Fruit fly (Drosophila melanogaster) whole organism, embryonic: ENCODE measurements around the gene CG32985.
A peak's percentile ranks its signal among the peaks of the same experiment; 100 is the strongest.

Experiments
- Abd-B ChIP-seq: fragments of 200-800 bp; sonication (Bioruptor generic); optimal IDR thresholded peaks from 2 replicates; lab custom pipeline; 2018; ENCODE audit warnings: missing biosample characterization, mild to moderate bottlenecking, missing genetic modification characterization, moderate library complexity
- Atf3 ChIP-seq: fragments of 200-800 bp; sonication (Bioruptor generic); optimal IDR thresholded peaks from 3 replicates; lab custom pipeline; 2016; ENCODE audit warnings: missing biosample characterization, missing genetic modification characterization
- BEAF-32 ChIP-seq: fragments of 200-800 bp; sonication (Bioruptor generic); optimal IDR thresholded peaks from 3 replicates; lab custom pipeline; 2017; ENCODE audit warnings: missing biosample characterization, missing genetic modification characterization, mild to moderate bottlenecking, moderate library complexity, missing genetic modification reagents
- CG10209 ChIP-seq: fragments of 200-800 bp; sonication (Bioruptor generic); optimal IDR thresholded peaks from 3 replicates; lab custom pipeline; 2017; ENCODE audit warnings: missing biosample characterization, mild to moderate bottlenecking, missing genetic modification characterization, missing genetic modification reagents
- CG12659 ChIP-seq: fragments of 200-800 bp; sonication (Bioruptor generic); optimal IDR thresholded peaks from 3 replicates; lab custom pipeline; 2017; ENCODE audit warnings: mild to moderate bottlenecking, missing biosample characterization, missing genetic modification reagents, missing genetic modification characterization
- CG13894 ChIP-seq: fragments of 200-800 bp; sonication (Bioruptor generic); optimal IDR thresholded peaks from 3 replicates; lab custom pipeline; 2018; ENCODE audit warnings: missing biosample characterization, mild to moderate bottlenecking, missing genetic modification characterization, moderate library complexity
- CG14860 ChIP-seq: fragments of 200-800 bp; sonication (Bioruptor generic); IDR thresholded peaks from 3 replicates; pipeline ENCODE4 v1.3.6; 2022; ENCODE audit warnings: missing biosample characterization, missing genetic modification characterization; ENCODE audit not compliant: partially characterized antibody
- CG3407 ChIP-seq: fragments of 200-800 bp; sonication (Bioruptor generic); optimal IDR thresholded peaks from 2 replicates; lab custom pipeline; 2018; ENCODE audit warnings: missing biosample characterization, mild to moderate bottlenecking, missing genetic modification characterization
- CG34376 ChIP-seq: fragments of 200-800 bp; sonication (Bioruptor generic); optimal IDR thresholded peaks from 2 replicates; lab custom pipeline; 2018; ENCODE audit warnings: missing biosample characterization, mild to moderate bottlenecking, missing genetic modification characterization
- CG4707 ChIP-seq: fragments of 200-800 bp; sonication (Bioruptor generic); optimal IDR thresholded peaks from 2 replicates; lab custom pipeline; 2018; ENCODE audit warnings: missing biosample characterization, mild to moderate bottlenecking, missing genetic modification characterization, moderate library complexity
- CG6272 ChIP-seq: fragments of 200-800 bp; sonication (Bioruptor generic); IDR thresholded peaks from 2 replicates; pipeline ENCODE4 v1.3.6; 2022; ENCODE audit warnings: missing biosample characterization, missing genetic modification characterization
- CG6654 ChIP-seq: fragments of 200-800 bp; sonication (Bioruptor generic); optimal IDR thresholded peaks from 2 replicates; lab custom pipeline; 2017; ENCODE audit warnings: missing biosample characterization, mild to moderate bottlenecking, missing genetic modification characterization
- CG6689 ChIP-seq: fragments of 200-800 bp; sonication (Bioruptor generic); IDR thresholded peaks from 2 replicates; pipeline ENCODE4 v1.3.6; 2022; ENCODE audit warnings: missing biosample characterization, missing genetic modification characterization
- CG7745 ChIP-seq: fragments of 200-800 bp; sonication (Bioruptor generic); optimal IDR thresholded peaks from 2 replicates; lab custom pipeline; 2018; ENCODE audit warnings: missing biosample characterization, mild to moderate bottlenecking, missing genetic modification characterization, moderate library complexity
- CG8290 ChIP-seq, 3 experiments: fragments of 200-800 bp; sonication (Bioruptor generic); optimal IDR thresholded peaks; 2 replicates each; lab custom pipeline; 2016 to 2019; ENCODE audit warnings: missing biosample characterization in 3 of 3, missing genetic modification characterization in 3 of 3, mild to moderate bottlenecking in 2 of 3, moderate library complexity in 1 of 3
- CG8478 ChIP-seq: fragments of >200 bp; optimal IDR thresholded peaks from 2 replicates; lab custom pipeline; 2018
- CG8944 ChIP-seq: fragments of 200-800 bp; sonication (Bioruptor generic); optimal IDR thresholded peaks from 3 replicates; lab custom pipeline; 2016; ENCODE audit warnings: missing biosample characterization, missing genetic modification characterization
- CG9727 ChIP-seq: fragments of 200-800 bp; sonication (Bioruptor generic); optimal IDR thresholded peaks from 3 replicates; lab custom pipeline; 2017; ENCODE audit warnings: missing biosample characterization, mild to moderate bottlenecking, missing genetic modification characterization
- Camta ChIP-seq: fragments of 200-800 bp; sonication (Bioruptor generic); optimal IDR thresholded peaks from 2 replicates; lab custom pipeline; 2016; ENCODE audit warnings: missing biosample characterization, missing genetic modification characterization
- Dip2 ChIP-seq: fragments of 200-800 bp; sonication (Bioruptor generic); IDR thresholded peaks from 2 replicates; pipeline ENCODE4 v1.3.6; 2022; ENCODE audit warnings: missing biosample characterization, missing genetic modification characterization
- Drgx ChIP-seq: fragments of 200-800 bp; sonication (Bioruptor generic); IDR thresholded peaks from 2 replicates; pipeline ENCODE4 v1.3.6; 2022; ENCODE audit warnings: missing biosample characterization, missing genetic modification characterization
- Eip74EF ChIP-seq, 2 experiments: fragments of 200-800 bp in 1 of 2; fragments of >200 bp in 1 of 2; sonication (Bioruptor generic) in 1 of 2; optimal IDR thresholded peaks; 2 replicates each; lab custom pipeline; 2017 to 2019; ENCODE audit warnings: missing biosample characterization in 2 of 2, missing genetic modification characterization in 2 of 2, mild to moderate bottlenecking in 1 of 2, moderate library complexity in 1 of 2
- Elba2 ChIP-seq: fragments of 200-800 bp; sonication (Bioruptor generic); optimal IDR thresholded peaks from 3 replicates; lab custom pipeline; 2016; ENCODE audit warnings: missing biosample characterization, missing genetic modification characterization
- Gsc ChIP-seq: fragments of 200-800 bp; sonication (Bioruptor generic); IDR thresholded peaks from 2 replicates; pipeline ENCODE4 v1.3.6; 2022; ENCODE audit warnings: missing biosample characterization, missing genetic modification characterization
- H2.0 ChIP-seq: fragments of 200-800 bp; sonication (Bioruptor generic); IDR thresholded peaks from 2 replicates; pipeline ENCODE4 v1.3.6; 2022; ENCODE audit warnings: missing biosample characterization, missing genetic modification characterization
- Lhr ChIP-seq: fragments of 200-800 bp; sonication (Bioruptor generic); optimal IDR thresholded peaks from 3 replicates; lab custom pipeline; 2017; ENCODE audit warnings: mild to moderate bottlenecking, missing biosample characterization, missing genetic modification reagents, missing genetic modification characterization
- MESR4 ChIP-seq: fragments of 200-800 bp; sonication (Bioruptor generic); optimal IDR thresholded peaks from 2 replicates; lab custom pipeline; 2018; ENCODE audit warnings: missing biosample characterization, mild to moderate bottlenecking, missing genetic modification characterization, moderate library complexity
- Optix ChIP-seq: fragments of 200-800 bp; sonication (Bioruptor generic); IDR thresholded peaks from 3 replicates; pipeline ENCODE4 v1.3.6; 2022; ENCODE audit warnings: missing biosample characterization, missing genetic modification characterization
- Ssrp ChIP-seq: fragments of 200-800 bp; sonication (Bioruptor generic); optimal IDR thresholded peaks from 2 replicates; lab custom pipeline; 2018; ENCODE audit warnings: missing biosample characterization, mild to moderate bottlenecking, missing genetic modification characterization, moderate library complexity
- al ChIP-seq: fragments of 200-800 bp; sonication (Bioruptor generic); IDR thresholded peaks from 2 replicates; pipeline ENCODE4 v1.3.6; 2022; ENCODE audit warnings: missing biosample characterization, missing genetic modification characterization
- amos ChIP-seq: fragments of 200-800 bp; sonication (Bioruptor generic); IDR thresholded peaks from 2 replicates; pipeline ENCODE4 v1.3.6; 2022; ENCODE audit warnings: missing biosample characterization, missing genetic modification characterization; ENCODE audit not compliant: partially characterized antibody
- btn ChIP-seq: fragments of 200-800 bp; sonication (Bioruptor generic); optimal IDR thresholded peaks from 2 replicates; lab custom pipeline; 2016; ENCODE audit warnings: missing biosample characterization, missing genetic modification characterization
- chn ChIP-seq: fragments of 200-800 bp; sonication (Bioruptor generic); optimal IDR thresholded peaks from 2 replicates; lab custom pipeline; 2016; ENCODE audit warnings: missing biosample characterization, missing genetic modification characterization
- corto ChIP-seq: fragments of 200-800 bp; sonication (Bioruptor generic); optimal IDR thresholded peaks from 2 replicates; lab custom pipeline; 2016; ENCODE audit warnings: missing biosample characterization, mild to moderate bottlenecking, missing genetic modification characterization, moderate library complexity
- dpn ChIP-seq, 2 experiments: fragments of 200-800 bp; sonication (Bioruptor generic); optimal IDR thresholded peaks; 3 replicates each; lab custom pipeline; 2016; ENCODE audit warnings: missing biosample characterization in 2 of 2, missing genetic modification characterization in 2 of 2
- emc ChIP-seq: fragments of 200-800 bp; sonication (Bioruptor generic); optimal IDR thresholded peaks from 2 replicates; lab custom pipeline; 2016; ENCODE audit warnings: missing biosample characterization, missing genetic modification characterization
- eve ChIP-seq, 2 experiments: fragments of >200 bp; optimal IDR thresholded peaks; 2 replicates each; lab custom pipeline; 2017; ENCODE audit warnings: missing biosample characterization in 2 of 2, missing genetic modification characterization in 2 of 2
- gsb ChIP-seq: fragments of 200-800 bp; sonication (Bioruptor generic); IDR thresholded peaks from 2 replicates; pipeline ENCODE4 v1.3.6; 2022; ENCODE audit warnings: missing biosample characterization, missing genetic modification characterization
- her ChIP-seq: fragments of 200-800 bp; sonication (Bioruptor generic); optimal IDR thresholded peaks from 2 replicates; lab custom pipeline; 2016; ENCODE audit warnings: missing biosample characterization, missing genetic modification characterization
- insv ChIP-seq, 2 experiments: fragments of 200-800 bp; sonication (Bioruptor generic); optimal IDR thresholded peaks; 3 replicates each; lab custom pipeline; 2016 to 2018; ENCODE audit warnings: missing biosample characterization in 2 of 2, missing genetic modification characterization in 2 of 2
- jigr1 ChIP-seq: fragments of 200-800 bp; sonication (Bioruptor generic); IDR thresholded peaks from 3 replicates; pipeline ENCODE4 v1.3.6; 2022; ENCODE audit warnings: missing biosample characterization, missing genetic modification characterization
- luna ChIP-seq: fragments of 200-800 bp; sonication (Bioruptor generic); optimal IDR thresholded peaks from 2 replicates; lab custom pipeline; 2016; ENCODE audit warnings: missing biosample characterization, missing genetic modification characterization
- nmo ChIP-seq: fragments of 200-800 bp; sonication (Bioruptor generic); optimal IDR thresholded peaks from 2 replicates; lab custom pipeline; 2018; ENCODE audit warnings: missing biosample characterization, mild to moderate bottlenecking, missing genetic modification characterization, moderate library complexity
- pho ChIP-seq: fragments of 200-800 bp; sonication (Bioruptor generic); optimal IDR thresholded peaks from 2 replicates; lab custom pipeline; 2016; ENCODE audit warnings: missing biosample characterization, missing genetic modification characterization
- phol ChIP-seq: fragments of 200-800 bp; sonication (Bioruptor generic); optimal IDR thresholded peaks from 3 replicates; lab custom pipeline; 2018; ENCODE audit warnings: missing biosample characterization, mild to moderate bottlenecking, missing genetic modification characterization, moderate library complexity
- schlank ChIP-seq: fragments of 200-800 bp; sonication (Bioruptor generic); optimal IDR thresholded peaks from 2 replicates; lab custom pipeline; 2018; ENCODE audit warnings: missing biosample characterization, mild to moderate bottlenecking, missing genetic modification characterization
- sens ChIP-seq: fragments of 200-800 bp; sonication (Bioruptor generic); peaks from one replicate; lab custom pipeline; 2016; ENCODE audit warnings: missing biosample characterization, missing genetic modification characterization
- sisA ChIP-seq: fragments of 200-800 bp; sonication (Bioruptor generic); IDR thresholded peaks from 2 replicates; pipeline ENCODE4 v1.3.6; 2022; ENCODE audit warnings: missing biosample characterization, missing genetic modification characterization
- so ChIP-seq: fragments of 200-800 bp; sonication (Bioruptor generic); IDR thresholded peaks from 3 replicates; pipeline ENCODE4 v1.3.6; 2022; ENCODE audit warnings: missing biosample characterization, missing genetic modification characterization

Gene CG32985

dm6 chr2L:8952194-8953037, 9.9 kb upstream of the CG32985 start (continued):
- TF ChIP-seq CG6689 (GFP tag; lab: Robert Waterston, UW), result no peak
- peak; percentile 26 for TF ChIP-seq Elba2 (GFP tag; lab: Kevin White, UChicago)
- TF ChIP-seq eve (GFP tag; optimal IDR thresholded peaks at IDR 0.05; lab: Kevin White, UChicago), result peak in 1 of 2 experiments; percentile 68
- no peak for TF ChIP-seq Dip2 (GFP tag; lab: Robert Waterston, UW)
- no peak for TF ChIP-seq corto
- peak; percentile 30 for TF ChIP-seq CG34376 (GFP tag; lab: Kevin White, UChicago)
- no peak for TF ChIP-seq jigr1
- peak; percentile 35 for TF ChIP-seq phol
- no peak for TF ChIP-seq Abd-B
- peak; percentile 77 for TF ChIP-seq Drgx
- peak; percentile 33 for TF ChIP-seq CG8944 (GFP tag; lab: Kevin White, UChicago)
- TF ChIP-seq H2.0, result peak; percentile 57
- TF ChIP-seq so (GFP tag; lab: Robert Waterston, UW), result no peak
- TF ChIP-seq BEAF-32, result peak; percentile 11
- no peak; the same call in 2 of the 3 replicates for TF ChIP-seq CG14860 (GFP tag; lab: Robert Waterston, UW)
- TF ChIP-seq CG7745 (tag; lab: Kevin White, UChicago), result no peak
- no peak for TF ChIP-seq pho (GFP tag; lab: Kevin White, UChicago)
- TF ChIP-seq MESR4, result no peak
- no peak for TF ChIP-seq Camta (GFP tag; lab: Kevin White, UChicago)
- no peak for TF ChIP-seq sisA
- peak; percentile 25; the same call in 1 of the 2 replicates for TF ChIP-seq al (GFP tag; lab: Robert Waterston, UW)
- no peak for TF ChIP-seq CG3407 (GFP tag; lab: Kevin White, UChicago)
- TF ChIP-seq her (GFP tag; lab: Kevin White, UChicago), result peak; percentile 66
- TF ChIP-seq CG6654 (GFP tag; lab: Kevin White, UChicago), result no peak
- peak; percentile 86 for TF ChIP-seq sens
- TF ChIP-seq CG8478 (lab: Kevin White, UChicago), result no peak
- TF ChIP-seq CG6272 (GFP tag; lab: Robert Waterston, UW), result peak; percentile 33; the same call in 1 of the 2 replicates
- TF ChIP-seq luna, result no peak
- no peak for TF ChIP-seq Eip74EF (GFP tag; optimal IDR thresholded peaks at IDR 0.05; lab: Kevin White, UChicago)
- TF ChIP-seq Optix, result 0 out of 3 replicates have a peak, but pooled peaks have one; percentile 26
- TF ChIP-seq CG13894 (tag; lab: Kevin White, UChicago), result peak; percentile 17
- TF ChIP-seq Gsc (GFP tag; lab: Robert Waterston, UW), result no peak
- peak; percentile 33 for TF ChIP-seq CG12659 (GFP tag; lab: Kevin White, UChicago)
- no peak for TF ChIP-seq Atf3 (GFP tag; lab: Kevin White, UChicago)
- TF ChIP-seq nmo (GFP tag; lab: Kevin White, UChicago), result peak; percentile 14
- peak; percentile 44 for TF ChIP-seq Lhr (GFP tag; lab: Kevin White, UChicago)
- TF ChIP-seq dpn (GFP tag; optimal IDR thresholded peaks at IDR 0.05; lab: Kevin White, UChicago), result peak; percentile 25 to 69
- TF ChIP-seq CG4707 (GFP tag; lab: Kevin White, UChicago), result no peak
- no peak for TF ChIP-seq CG8290 (GFP tag; optimal IDR thresholded peaks at IDR 0.05; lab: Kevin White, UChicago)
- TF ChIP-seq CG8290 (tag; optimal IDR thresholded peaks at IDR 0.05; lab: Kevin White, UChicago), result peak in 1 of 2 experiments; percentile 61
- peak; percentile 52 to 93 for TF ChIP-seq insv (GFP tag; optimal IDR thresholded peaks at IDR 0.05; lab: Kevin White, UChicago)
- TF ChIP-seq gsb (GFP tag; lab: Robert Waterston, UW), result no peak
- peak; percentile 14 for TF ChIP-seq CG10209 (GFP tag; lab: Kevin White, UChicago)
- TF ChIP-seq btn (GFP tag; lab: Kevin White, UChicago), result no peak
- peak; percentile 64 for TF ChIP-seq chn
- peak; percentile 23 for TF ChIP-seq Ssrp (tag; lab: Kevin White, UChicago)
- peak; percentile 36 for TF ChIP-seq CG9727 (GFP tag; lab: Kevin White, UChicago)
- TF ChIP-seq schlank (tag; lab: Kevin White, UChicago), result peak; percentile 5
- no peak for TF ChIP-seq emc (GFP tag; lab: Kevin White, UChicago)
- TF ChIP-seq amos (GFP tag; lab: Robert Waterston, UW), result peak; percentile 83
